Fruit fly (Drosophila melanogaster) ovary, adult (tissue): ENCODE results near the gene CG15170.

Experiments
- CG17801 ChIP-seq: fragments of 200-800 bp; optimal IDR thresholded peaks from 2 replicates; lab custom pipeline; 2019; ENCODE audit warnings: missing biosample characterization, mild to moderate bottlenecking, missing genetic modification characterization, moderate library complexity; ENCODE audit not compliant: partially characterized antibody

CG15170 gene

DNA sequence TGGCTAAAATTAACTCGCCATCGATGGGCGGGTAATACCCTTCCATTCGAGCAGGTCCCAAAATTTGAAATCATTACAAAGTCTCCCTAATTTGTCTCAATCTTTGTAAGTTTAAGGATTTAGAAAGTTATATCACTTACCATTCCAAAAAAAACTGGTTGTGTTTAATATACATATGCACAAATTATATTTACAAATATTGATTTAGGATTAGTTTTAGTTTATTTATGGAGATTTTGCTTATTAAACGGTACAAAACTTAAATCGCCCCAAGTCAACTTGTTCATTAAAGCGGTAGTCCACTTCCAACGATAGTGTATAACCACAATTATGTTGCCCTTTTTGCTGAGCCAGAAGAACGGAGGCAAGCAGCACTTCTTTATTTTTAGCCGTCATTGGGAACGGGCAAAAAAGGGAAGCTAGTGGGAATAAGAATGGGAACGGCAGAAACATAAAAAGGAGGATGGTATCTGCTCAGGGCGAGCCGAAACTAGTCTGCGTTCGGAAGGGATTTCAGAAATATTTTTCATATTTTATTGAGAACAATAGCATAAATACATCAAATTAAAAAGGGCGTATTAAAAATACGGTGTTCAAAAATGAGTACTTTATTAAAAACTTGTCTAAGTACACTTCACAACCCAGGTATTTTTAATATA lies 41.8 kb downstream of the CG15170 start:
- TF ChIP-seq CG17801 (GFP tag; lab: Kevin White, UChicago) = no peak

DNA sequence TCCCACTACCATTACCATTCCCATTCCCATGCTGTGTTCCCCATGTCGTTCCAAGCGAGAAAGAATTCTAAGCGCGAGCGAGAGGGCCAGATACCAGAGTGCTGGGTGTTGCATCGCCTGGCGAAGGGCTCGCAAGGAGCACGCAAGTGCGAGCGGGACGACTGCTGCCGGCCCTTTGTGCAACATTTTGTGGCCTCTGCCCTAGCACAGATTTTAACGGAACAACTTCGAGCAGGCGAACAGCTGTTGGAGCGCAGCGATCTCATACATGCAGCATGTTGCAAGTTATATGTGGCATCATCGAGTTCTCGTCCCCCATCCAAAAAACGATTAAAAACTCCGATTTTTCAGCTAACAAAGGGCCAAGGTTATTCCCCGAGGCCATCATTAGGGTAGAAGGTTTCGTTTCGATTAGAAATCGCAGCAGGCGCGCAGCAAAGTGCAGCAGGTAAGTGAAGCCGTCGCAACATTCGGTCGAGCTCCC lies 42.5 kb downstream of the CG15170 start:
- no peak for TF ChIP-seq CG17801 (GFP tag; lab: Kevin White, UChicago)

DNA sequence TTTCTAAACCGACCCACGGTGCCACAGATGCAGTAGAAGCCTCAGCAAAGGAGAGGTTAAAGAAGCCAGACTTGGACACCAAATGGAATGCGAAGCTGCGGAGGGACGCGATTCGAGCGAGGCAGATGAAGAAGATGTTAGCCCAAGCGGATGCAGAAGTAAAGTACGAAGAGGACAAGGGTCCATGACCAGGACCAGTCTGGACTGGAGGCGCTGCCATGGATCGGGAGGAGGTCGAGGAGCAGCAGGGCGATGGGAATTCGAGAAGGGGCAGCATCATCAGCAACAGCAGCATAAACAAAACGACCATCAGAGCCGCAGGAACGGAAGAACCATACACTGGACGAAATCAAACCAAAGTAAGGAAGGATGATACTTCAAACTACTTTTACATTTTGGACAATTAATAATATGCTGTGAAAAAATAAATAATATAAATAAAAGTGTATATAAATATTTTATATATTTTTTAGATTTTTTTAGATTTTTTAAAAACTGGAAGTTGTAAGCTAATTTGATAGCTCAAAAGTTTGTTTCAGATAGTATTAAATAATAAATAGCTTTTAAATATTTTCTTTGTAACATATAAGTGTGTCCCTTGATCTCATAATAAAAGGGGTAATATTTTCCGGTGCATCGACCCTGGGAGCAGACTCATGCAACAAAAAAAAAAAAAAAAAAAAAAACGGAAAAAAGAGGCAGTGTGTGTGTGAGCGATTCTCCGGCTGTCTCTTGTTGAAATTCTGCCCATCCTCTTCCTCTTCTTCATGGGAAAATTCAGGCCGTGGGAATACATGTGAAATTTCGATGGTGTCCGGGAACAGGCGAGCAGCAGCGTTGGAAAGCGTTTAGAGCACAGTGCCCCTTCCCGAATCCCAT lies 43.2 kb downstream of the CG15170 start:
- TF ChIP-seq CG17801 (GFP tag; lab: Kevin White, UChicago) = no peak

- no peak for TF ChIP-seq CG17801 (GFP tag; lab: Kevin White, UChicago)
These were observed 44.1 kb downstream of the CG15170 start, which contains the start of gene CG46304 for dm6 chr2L:18945765-18946552. CG46304 (plus strand) TSS chr2L:18946305.

DNA sequence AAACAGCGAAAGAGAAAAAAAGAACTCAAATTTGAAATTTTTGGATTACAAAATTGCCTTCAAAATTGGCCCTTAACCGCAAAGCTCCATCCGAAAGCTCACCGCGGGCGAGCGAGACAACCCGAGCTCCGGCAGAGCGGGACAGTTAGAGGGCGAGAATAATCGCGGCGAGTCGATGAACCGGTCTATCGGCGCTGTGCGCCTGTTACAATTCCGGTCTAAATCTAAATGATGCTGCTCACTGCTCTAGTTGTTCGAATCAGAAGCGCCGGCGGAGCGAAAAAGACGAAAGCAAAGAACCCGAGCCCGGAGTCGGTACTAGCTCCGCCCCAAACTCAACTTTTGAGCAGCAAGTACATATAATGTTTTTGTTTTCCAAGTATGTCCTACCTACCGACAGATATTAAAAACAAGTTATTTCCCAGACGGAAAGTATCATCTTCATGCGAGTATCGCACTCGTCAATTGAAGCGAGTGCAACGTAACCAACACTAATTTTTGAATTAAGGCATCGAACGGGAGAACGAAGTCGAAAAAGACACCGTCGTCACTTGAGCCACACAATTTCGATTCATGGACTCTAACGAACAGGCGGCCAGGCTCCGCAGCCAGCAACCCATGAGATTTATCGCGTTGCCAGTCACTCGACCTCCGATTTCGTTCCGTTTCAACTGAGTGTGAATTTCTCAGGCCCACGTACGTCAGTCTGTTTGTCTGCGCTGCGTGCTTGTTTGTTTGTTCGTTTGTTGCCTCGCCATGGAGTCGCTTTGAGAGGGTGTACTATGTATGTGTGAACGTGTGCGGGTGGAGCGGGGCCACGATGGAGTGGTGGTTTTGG lies 45.6 kb downstream of the CG15170 start:
- no peak for TF ChIP-seq CG17801 (GFP tag; lab: Kevin White, UChicago)

dm6 chr2L:18943797-18944174 lies 46.2 kb downstream of the CG15170 start, which contains the start of gene ssp3:
ssp3 (minus strand) TSS chr2L:18943960.
- TF ChIP-seq CG17801 (GFP tag; lab: Kevin White, UChicago) = no peak

- TF ChIP-seq CG17801 (GFP tag; lab: Kevin White, UChicago) = no peak
These were observed 46.7 kb downstream of the CG15170 start for dm6 chr2L:18943309-18943708.
